Fruit fly (Drosophila melanogaster) whole organism, adult: ENCODE data around the gene vri.

Experiments used
- CG11617 ChIP-seq: fragments of 200-800 bp; sonication (Bioruptor generic); optimal IDR thresholded peaks from 2 replicates; lab custom pipeline; 2017; ENCODE audit warnings: mild to moderate bottlenecking, missing biosample characterization, missing genetic modification reagents, missing genetic modification characterization
- CG12768 ChIP-seq: fragments of 200-800 bp; sonication (Bioruptor generic); optimal IDR thresholded peaks from 2 replicates; lab custom pipeline; 2017; ENCODE audit warnings: missing biosample characterization, missing genetic modification characterization, mild to moderate bottlenecking, moderate library complexity, missing genetic modification reagents
- CG14711 ChIP-seq: fragments of 200-800 bp; sonication (Bioruptor generic); optimal IDR thresholded peaks from 2 replicates; lab custom pipeline; 2018; ENCODE audit warnings: missing biosample characterization, mild to moderate bottlenecking, missing genetic modification characterization, moderate library complexity
- CG1620 ChIP-seq: fragments of 200-800 bp; sonication (Bioruptor generic); optimal IDR thresholded peaks from 2 replicates; lab custom pipeline; 2016; ENCODE audit warnings: missing biosample characterization, missing genetic modification characterization
- CG33017 ChIP-seq: fragments of 200-800 bp; sonication (Bioruptor generic); optimal IDR thresholded peaks from 2 replicates; lab custom pipeline; 2018; ENCODE audit warnings: missing biosample characterization, mild to moderate bottlenecking, missing genetic modification characterization, moderate library complexity
- CG5204 ChIP-seq: fragments of 200-800 bp; sonication (Bioruptor generic); optimal IDR thresholded peaks from 2 replicates; lab custom pipeline; 2016; ENCODE audit warnings: missing biosample characterization, missing genetic modification characterization
- CG7045 ChIP-seq: fragments of 200-800 bp; sonication (Bioruptor generic); optimal IDR thresholded peaks from 2 replicates; lab custom pipeline; 2017; ENCODE audit warnings: missing biosample characterization, mild to moderate bottlenecking, missing genetic modification characterization
- CG7101 ChIP-seq: fragments of 200-800 bp; sonication (Bioruptor generic); optimal IDR thresholded peaks from 2 replicates; lab custom pipeline; 2018; ENCODE audit warnings: missing biosample characterization, mild to moderate bottlenecking, missing genetic modification characterization, moderate library complexity
- Clk ChIP-seq: fragments of 200-800 bp; sonication (Bioruptor generic); optimal IDR thresholded peaks from 2 replicates; lab custom pipeline; 2017; ENCODE audit warnings: missing biosample characterization, missing genetic modification characterization
- Crg-1 ChIP-seq: fragments of 200-800 bp; sonication (Bioruptor generic); optimal IDR thresholded peaks from 2 replicates; lab custom pipeline; 2016; ENCODE audit warnings: missing biosample characterization, missing genetic modification characterization
- Hr96 ChIP-seq: fragments of 200-800 bp; sonication (Bioruptor generic); optimal IDR thresholded peaks from 2 replicates; lab custom pipeline; 2016; ENCODE audit warnings: missing biosample characterization, missing genetic modification characterization
- Mnt ChIP-seq: fragments of 200-800 bp; sonication (Bioruptor generic); optimal IDR thresholded peaks from 2 replicates; lab custom pipeline; 2016; ENCODE audit warnings: missing biosample characterization, mild to moderate bottlenecking, missing genetic modification characterization
- bab1 ChIP-seq: fragments of 200-800 bp; sonication (Bioruptor generic); optimal IDR thresholded peaks from 3 replicates; lab custom pipeline; 2019; ENCODE audit warnings: missing biosample characterization, mild to moderate bottlenecking, missing genetic modification characterization, moderate library complexity
- cic ChIP-seq: fragments of 200-800 bp; sonication (Bioruptor generic); optimal IDR thresholded peaks from 2 replicates; lab custom pipeline; 2017; ENCODE audit warnings: missing biosample characterization, mild to moderate bottlenecking, missing genetic modification characterization, moderate library complexity
- cnc ChIP-seq, 2 experiments: fragments of >200 bp; optimal IDR thresholded peaks; 2 replicates each; lab custom pipeline; 2017
- kay ChIP-seq: fragments of 200-800 bp; sonication (Bioruptor generic); peaks from one replicate; lab custom pipeline; 2016; ENCODE audit warnings: missing biosample characterization, missing genetic modification characterization, borderline replicate concordance
- ovo ChIP-seq: fragments of 200-800 bp; sonication (Bioruptor generic); optimal IDR thresholded peaks from 2 replicates; lab custom pipeline; 2016; ENCODE audit warnings: missing biosample characterization, missing genetic modification characterization
- pad ChIP-seq: fragments of 200-800 bp; sonication (Bioruptor generic); optimal IDR thresholded peaks from 3 replicates; lab custom pipeline; 2017; ENCODE audit warnings: missing biosample characterization, missing genetic modification characterization, mild to moderate bottlenecking, moderate library complexity, missing genetic modification reagents
- tj ChIP-seq: fragments of 200-800 bp; sonication (Bioruptor generic); optimal IDR thresholded peaks from 3 replicates; lab custom pipeline; 2017; ENCODE audit warnings: missing biosample characterization, mild to moderate bottlenecking, missing genetic modification characterization, moderate library complexity
- toe ChIP-seq: fragments of 200-800 bp; sonication (Bioruptor generic); optimal IDR thresholded peaks from 2 replicates; lab custom pipeline; 2016; ENCODE audit warnings: missing biosample characterization, missing genetic modification characterization

Gene vri

dm6 chr2L:5338024-5338720, 49.4 kb downstream of the vri start, which contains the start of gene fusl:
Gene fusl, minus strand, starts transcription at chr2L:5338073.
- TF ChIP-seq Hr96 (GFP tag; lab: Kevin White, UChicago) (no peak), CG7045 (no peak), CG11617 (GFP tag; lab: Kevin White, UChicago) (no peak), ovo (GFP tag; lab: Kevin White, UChicago) (no peak), CG14711 (no peak), Mnt (GFP tag; lab: Kevin White, UChicago) (no peak), CG33017 (no peak), CG5204 (GFP tag; lab: Kevin White, UChicago) (no peak), cic (GFP tag; lab: Kevin White, UChicago) (no peak), tj (GFP tag; lab: Kevin White, UChicago) (no peak), pad (GFP tag; lab: Kevin White, UChicago) (no peak), CG1620 (no peak), toe (no peak), Crg-1 (GFP tag; lab: Kevin White, UChicago) (no peak), kay (GFP tag; lab: Kevin White, UChicago) (no peak), bab1 (GFP tag; lab: Kevin White, UChicago) (no peak), Clk (no peak)

- TF ChIP-seq CG1620, result no peak
- TF ChIP-seq CG7101 (tag; lab: Kevin White, UChicago), result no peak
- no peak for TF ChIP-seq cnc (optimal IDR thresholded peaks at IDR 0.05; lab: Kevin White, UChicago)
- no peak for TF ChIP-seq CG14711
- no peak for TF ChIP-seq cic (GFP tag; lab: Kevin White, UChicago)
- no peak for TF ChIP-seq ovo (GFP tag; lab: Kevin White, UChicago)
- no peak for TF ChIP-seq CG33017
- no peak for TF ChIP-seq Clk
- no peak for TF ChIP-seq Crg-1 (GFP tag; lab: Kevin White, UChicago)
- no peak for TF ChIP-seq CG7045
Observed at dm6 chr2L:5338721-5339036, 49.9 kb downstream of the vri start.

- TF ChIP-seq CG5204 (GFP tag; lab: Kevin White, UChicago), result no peak
- no peak for TF ChIP-seq CG11617 (GFP tag; lab: Kevin White, UChicago)
- TF ChIP-seq Clk, result no peak
- TF ChIP-seq kay (GFP tag; lab: Kevin White, UChicago), result peak; percentile 89
- no peak for TF ChIP-seq CG12768
- peak; percentile 69 for TF ChIP-seq cic (GFP tag; lab: Kevin White, UChicago)
- TF ChIP-seq Mnt (GFP tag; lab: Kevin White, UChicago), result no peak
- TF ChIP-seq pad (GFP tag; lab: Kevin White, UChicago), result no peak
- TF ChIP-seq Crg-1 (GFP tag; lab: Kevin White, UChicago), result no peak
Observed at dm6 chr2L:5341015-5341608, 52.4 kb downstream of the vri start.

dm6 chr2L:5342119-5342817, 53.5 kb downstream of the vri start, which contains the start of gene Acsf2:
Gene Acsf2, minus strand, starts transcription at chr2L:5342234.
- TF ChIP-seq kay (GFP tag; lab: Kevin White, UChicago) (peak; percentile 96), toe (peak; percentile 99), ovo (GFP tag; lab: Kevin White, UChicago) (peak; percentile 69), cic (GFP tag; lab: Kevin White, UChicago) (peak; percentile 92), CG1620 (peak; percentile 97), CG12768 (peak; percentile 99), pad (GFP tag; lab: Kevin White, UChicago) (peak; percentile 94), Hr96 (GFP tag; lab: Kevin White, UChicago) (peak; percentile 97), CG7045 (peak; percentile 99), tj (GFP tag; lab: Kevin White, UChicago) (peak; percentile 87), CG14711 (peak; percentile 97), CG7101 (tag; lab: Kevin White, UChicago) (peak; percentile 99), CG11617 (GFP tag; lab: Kevin White, UChicago) (peak; percentile 98), cnc (optimal IDR thresholded peaks at IDR 0.05; lab: Kevin White, UChicago) (no peak), CG33017 (peak; percentile 99), CG5204 (GFP tag; lab: Kevin White, UChicago) (peak; percentile 98), Crg-1 (GFP tag; lab: Kevin White, UChicago) (peak; percentile 98), bab1 (GFP tag; lab: Kevin White, UChicago) (peak; percentile 92), Clk (peak; percentile 96), Mnt (GFP tag; lab: Kevin White, UChicago) (peak; percentile 95)

- TF ChIP-seq CG33017, result no peak
- TF ChIP-seq CG12768, result no peak
- TF ChIP-seq Clk, result no peak
- TF ChIP-seq toe, result no peak
- TF ChIP-seq bab1 (GFP tag; lab: Kevin White, UChicago), result no peak
- TF ChIP-seq Hr96 (GFP tag; lab: Kevin White, UChicago), result no peak
- no peak for TF ChIP-seq CG14711
- no peak for TF ChIP-seq CG1620
- no peak for TF ChIP-seq Crg-1 (GFP tag; lab: Kevin White, UChicago)
- TF ChIP-seq cnc (optimal IDR thresholded peaks at IDR 0.05; lab: Kevin White, UChicago), result no peak
- TF ChIP-seq CG11617 (GFP tag; lab: Kevin White, UChicago), result no peak
- no peak for TF ChIP-seq CG7101 (tag; lab: Kevin White, UChicago)
- TF ChIP-seq Mnt (GFP tag; lab: Kevin White, UChicago), result no peak
- no peak for TF ChIP-seq ovo (GFP tag; lab: Kevin White, UChicago)
Observed at dm6 chr2L:5345900-5346299, 57.2 kb downstream of the vri start, which contains the start of gene nompC. Gene nompC, plus strand, starts transcription at chr2L:5346200.
